Worm (Caenorhabditis elegans) whole organism, L2 larva: ENCODE data around the gene C09E7.11.

Experiments
- elt-1 ChIP-seq: fragments of 150-350 bp; optimal IDR thresholded peaks from 2 replicates; lab custom pipeline; 2014; ENCODE audit warnings: missing biosample characterization, missing genetic modification characterization
- lin-39 ChIP-seq: fragments of 150-350 bp; optimal IDR thresholded peaks from 2 replicates; lab custom pipeline; 2014; ENCODE audit warnings: missing biosample characterization, missing genetic modification reagents, missing genetic modification characterization
- nhr-21 ChIP-seq: fragments of 150-350 bp; optimal IDR thresholded peaks from 2 replicates; lab custom pipeline; 2014; ENCODE audit warnings: missing biosample characterization, missing genetic modification characterization
- snpc-4 ChIP-seq: fragments of 150-350 bp; optimal IDR thresholded peaks from 2 replicates; lab custom pipeline; 2014; ENCODE audit warnings: missing biosample characterization, missing genetic modification characterization

DNA sequence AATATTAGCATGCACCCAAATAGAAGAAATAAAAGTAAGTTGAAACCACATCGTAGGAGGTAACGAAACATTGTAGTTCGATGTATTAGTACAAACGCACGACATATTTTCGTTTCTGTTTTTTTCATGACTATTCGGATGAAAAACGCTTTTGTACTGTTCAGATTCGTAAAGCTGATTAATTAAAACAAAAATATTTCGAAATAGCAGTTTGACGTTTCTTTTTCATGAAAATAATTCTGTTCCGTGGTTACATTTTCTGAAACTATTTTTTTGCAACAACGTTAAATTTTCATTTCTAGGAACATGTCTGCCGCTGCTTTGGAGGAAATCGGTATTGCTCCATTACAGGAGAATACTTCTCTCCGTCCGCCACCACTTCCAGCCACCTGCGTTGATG lies 41.7 kb upstream of the C09E7.11 start, which contains the start of gene rpt-3:
- TF ChIP-seq lin-39 (tag; lab: Kevin White, UChicago) (no peak), snpc-4 (no peak), nhr-21 (tag; lab: Kevin White, UChicago) (no peak), elt-1 (no peak)
